Worm (Caenorhabditis elegans): Measurements from ENCODE around the gene phat-7.

DNA sequence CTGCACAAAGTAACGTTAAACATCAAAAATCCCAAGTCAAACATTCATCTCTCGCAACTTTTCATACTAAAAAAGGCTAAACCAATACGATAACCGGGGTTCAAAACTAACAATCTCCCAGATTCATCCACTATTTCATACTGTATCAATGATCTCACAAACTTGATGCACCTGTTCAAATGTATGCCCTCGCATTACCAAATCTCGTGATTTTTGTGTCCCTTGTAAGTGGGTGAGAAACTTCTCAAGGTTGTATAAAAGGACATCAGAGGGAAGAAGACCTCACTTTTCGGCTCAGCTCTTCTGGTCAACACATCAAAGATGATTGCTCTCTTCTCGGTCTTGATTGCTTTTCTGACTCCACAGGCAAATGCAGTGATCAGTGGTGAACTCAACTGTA, 2.6 kb upstream of the phat-7 start, which contains the start of gene phat-3:
- TF ChIP-seq aly-1 (tag; optimal IDR thresholded peaks at IDR 0.05) (no peak), ceh-13 (GFP tag; optimal IDR thresholded peaks at IDR 0.05) (no peak), hnd-1 (tag; optimal IDR thresholded peaks at IDR 0.05) (no peak), ama-1 (optimal IDR thresholded peaks at IDR 0.05) (no peak), ets-7 (tag; optimal IDR thresholded peaks at IDR 0.05) (no peak), scrt-1 (GFP tag; IDR thresholded peaks at IDR 0.05) (no peak), hmbx-1 (tag; optimal IDR thresholded peaks at IDR 0.05) (no peak), B0310.2 (tag; optimal IDR thresholded peaks at IDR 0.05) (no peak), F13C5.2 (tag; optimal IDR thresholded peaks at IDR 0.05) (no peak), hmg-4 (GFP tag; optimal IDR thresholded peaks at IDR 0.05) (no peak), pes-1 (GFP tag; IDR thresholded peaks at IDR 0.05) (no peak), flt-1 (GFP tag; IDR thresholded peaks at IDR 0.05) (no peak), tbx-37 (GFP tag; conservative IDR thresholded peaks at IDR 0.05) (no peak)
